Fruit fly (Drosophila melanogaster): ENCODE measurements around the gene Nepl8.

DNA sequence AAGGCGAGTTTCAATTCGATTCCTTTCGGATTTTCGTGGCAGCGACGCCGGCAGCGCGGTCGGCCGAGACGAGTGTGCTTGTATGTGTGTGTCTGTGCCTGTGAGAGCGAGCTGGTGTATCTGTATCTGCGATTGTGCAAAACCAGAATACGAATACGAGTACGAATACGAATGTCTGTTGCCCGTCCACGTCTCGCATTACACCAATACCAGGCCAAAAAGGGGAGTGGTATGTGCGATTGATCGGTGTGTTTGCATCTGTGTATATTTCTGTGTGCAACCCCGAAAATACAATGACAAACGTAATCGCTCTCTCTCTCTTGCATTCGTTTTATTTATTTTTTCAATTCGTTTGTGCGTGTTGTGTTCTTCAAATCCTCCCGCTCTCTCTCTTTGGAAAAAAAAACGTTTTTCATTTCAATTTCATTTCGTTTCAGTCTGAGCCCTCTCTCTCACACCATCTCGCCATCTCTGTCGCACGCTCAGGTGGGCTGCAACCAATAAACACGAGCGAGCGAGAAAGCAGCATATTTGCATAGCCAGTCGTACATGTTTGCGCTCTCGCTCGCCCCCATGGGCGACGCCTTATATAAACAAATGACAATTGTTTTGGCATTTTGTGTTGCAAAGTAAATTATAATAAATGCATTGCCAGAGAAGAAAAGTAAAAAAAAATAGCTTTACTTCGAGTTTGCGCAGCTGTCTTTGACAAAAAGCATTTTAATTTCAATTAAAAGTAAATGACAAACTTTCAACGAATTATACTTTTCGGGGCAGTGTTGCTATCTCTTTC is 1.8 kb upstream of the Nepl8 start:
- no peak for TF ChIP-seq Dll (optimal IDR thresholded peaks at IDR 0.05)
- no peak for TF ChIP-seq psq (optimal IDR thresholded peaks at IDR 0.05)
- no peak for TF ChIP-seq pan (optimal IDR thresholded peaks at IDR 0.05)
- TF ChIP-seq usp (GFP tag; optimal IDR thresholded peaks at IDR 0.05) = no peak
- TF ChIP-seq CG8478 (optimal IDR thresholded peaks at IDR 0.05) = peak; percentile 69
- no peak for TF ChIP-seq EcR (GFP tag; optimal IDR thresholded peaks at IDR 0.05)

Data from whole organism.